Worm (Caenorhabditis elegans): ENCODE measurements around the gene sir-2.1.

Gene sir-2.1

DNA sequence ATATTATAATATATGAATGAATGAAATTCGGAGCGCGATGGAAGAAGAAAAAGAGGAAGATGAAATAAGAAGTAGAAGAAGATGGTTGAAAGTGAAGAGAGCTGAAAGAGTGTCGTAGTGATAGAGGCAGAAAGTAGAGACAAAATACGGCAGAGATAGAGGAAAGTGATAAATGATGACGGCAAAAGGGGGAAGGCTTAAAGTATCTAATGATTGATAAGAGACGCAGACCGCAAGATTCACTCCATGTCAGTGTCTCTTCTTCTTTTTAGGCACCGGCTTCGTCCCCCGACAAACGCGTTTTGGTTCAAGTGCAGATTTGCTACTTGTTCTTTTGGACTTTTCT, 23.7 kb downstream of the sir-2.1 start (continued):
- peak; percentile 87 for TF ChIP-seq jun-1 (tag; optimal IDR thresholded peaks at IDR 0.05)
- TF ChIP-seq fos-1 (tag; optimal IDR thresholded peaks at IDR 0.05): peak; percentile 63
- TF ChIP-seq fkh-4 (tag; optimal IDR thresholded peaks at IDR 0.05; ENCODE audit: borderline replicate concordance): no peak
- TF ChIP-seq mab-9 (GFP tag; IDR thresholded peaks at IDR 0.05): 0 out of 2 replicates have a peak, but pooled peaks have one; percentile 10
- TF ChIP-seq swsn-7 (tag; optimal IDR thresholded peaks at IDR 0.05): peak; percentile 64
- peak; percentile 51 for TF ChIP-seq skn-1 (tag; optimal IDR thresholded peaks at IDR 0.05)
- no peak for TF ChIP-seq lin-15B (tag; optimal IDR thresholded peaks at IDR 0.05)
- peak; percentile 67 for TF ChIP-seq nhr-47 (tag; optimal IDR thresholded peaks at IDR 0.05)
- TF ChIP-seq efl-3 (GFP tag; optimal IDR thresholded peaks at IDR 0.05): no peak
- no peak for TF ChIP-seq hlh-4 (tag; optimal IDR thresholded peaks at IDR 0.05)
- no peak for TF ChIP-seq alr-1 (tag; optimal IDR thresholded peaks at IDR 0.05; ENCODE audit: borderline replicate concordance)
- TF ChIP-seq lin-35 (GFP tag; optimal IDR thresholded peaks at IDR 0.05): peak in 1 of 2 experiments; percentile 50
- no peak for TF ChIP-seq pag-3 (tag; optimal IDR thresholded peaks at IDR 0.05; ENCODE audit: borderline replicate concordance, insufficient read depth)
- no peak for TF ChIP-seq unc-130 (tag; optimal IDR thresholded peaks at IDR 0.05)
- peak; percentile 71 for TF ChIP-seq nhr-20 (tag; optimal IDR thresholded peaks at IDR 0.05)
- TF ChIP-seq fkh-8 (tag; optimal IDR thresholded peaks at IDR 0.05): peak; percentile 88
- peak; percentile 25 to 61 for TF ChIP-seq lsy-2 (tag; optimal IDR thresholded peaks at IDR 0.05)
- peak; percentile 28 to 33 for TF ChIP-seq efl-1 (optimal IDR thresholded peaks at IDR 0.05)
- TF ChIP-seq efl-1 (GFP tag; optimal IDR thresholded peaks at IDR 0.05 in 1 of 2): peak in 1 of 2 experiments; percentile 93
- no peak for TF ChIP-seq unc-86 (tag; optimal IDR thresholded peaks at IDR 0.05)
- peak; percentile 75 for TF ChIP-seq egl-13 (tag; optimal IDR thresholded peaks at IDR 0.05)
- TF ChIP-seq hpl-2 (GFP tag; optimal IDR thresholded peaks at IDR 0.05): peak; percentile 15
- peak; percentile 71 for TF ChIP-seq rnt-1 (tag; optimal IDR thresholded peaks at IDR 0.05)
- no peak for TF ChIP-seq zag-1 (tag; optimal IDR thresholded peaks at IDR 0.05)
- TF ChIP-seq C04F5.9 (tag; optimal IDR thresholded peaks at IDR 0.05): no peak
- no peak for TF ChIP-seq Y116A8C.19 (tag; optimal IDR thresholded peaks at IDR 0.05; ENCODE audit: borderline replicate concordance)
- peak; percentile 68 for TF ChIP-seq nhr-85 (tag)
- peak; percentile 13 for TF ChIP-seq xbp-1 (tag; optimal IDR thresholded peaks at IDR 0.05)
- TF ChIP-seq aha-1 (tag; optimal IDR thresholded peaks at IDR 0.05): no peak
- no peak for TF ChIP-seq snpc-4 (tag; optimal IDR thresholded peaks at IDR 0.05)
- peak; percentile 80 for TF ChIP-seq lin-14 (GFP tag; optimal IDR thresholded peaks at IDR 0.05)
- no peak for TF ChIP-seq pqm-1 (tag; optimal IDR thresholded peaks at IDR 0.05)
- no peak for TF ChIP-seq C34B4.2 (tag; optimal IDR thresholded peaks at IDR 0.05)
- TF ChIP-seq aly-2 (tag; optimal IDR thresholded peaks at IDR 0.05): no peak

DNA sequence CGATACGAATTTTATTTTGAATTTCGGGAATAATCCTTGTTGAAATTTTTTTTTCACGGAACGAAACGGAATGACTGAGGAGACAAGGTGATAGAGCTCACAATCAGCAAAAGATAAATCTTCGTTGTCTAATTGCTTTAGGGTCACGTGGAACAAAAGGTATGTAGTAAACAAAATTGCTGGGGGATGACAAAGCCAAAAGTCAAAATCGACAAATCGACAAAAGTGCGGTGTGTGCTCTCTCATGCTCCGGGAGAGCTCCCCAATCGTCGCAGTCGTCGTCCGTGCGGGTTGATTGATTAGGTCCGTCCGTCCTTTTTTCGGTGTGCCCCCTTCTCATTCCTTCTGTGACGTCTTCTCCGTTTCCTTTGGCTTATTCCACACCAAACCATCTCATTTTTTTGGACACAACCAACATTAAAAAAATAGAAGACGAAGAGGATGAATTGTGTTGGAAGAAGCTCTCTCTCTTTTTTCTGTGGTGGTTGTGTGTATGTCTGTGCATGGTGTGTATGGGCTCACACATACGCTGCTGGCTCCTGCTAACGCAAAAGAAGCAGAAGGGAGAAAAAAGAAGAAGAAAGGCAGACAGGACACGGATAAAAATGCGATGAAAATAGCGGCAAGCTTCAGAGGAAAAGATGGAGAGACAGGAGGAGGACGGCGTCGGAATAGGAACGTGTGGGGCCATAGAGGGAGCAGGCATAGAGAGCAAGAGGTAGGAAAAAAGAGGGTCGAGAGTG, 24.2 kb downstream of the sir-2.1 start:
- TF ChIP-seq lin-15B (tag; optimal IDR thresholded peaks at IDR 0.05) (no peak), nhr-20 (tag; optimal IDR thresholded peaks at IDR 0.05) (no peak), unc-98 (GFP tag; IDR thresholded peaks at IDR 0.05) (no peak), hlh-4 (tag; optimal IDR thresholded peaks at IDR 0.05) (no peak), ama-1 (optimal IDR thresholded peaks at IDR 0.05) (no peak), ceh-82 (tag; optimal IDR thresholded peaks at IDR 0.05) (peak in 1 of 3 experiments; percentile 53), ceh-8 (GFP tag; optimal IDR thresholded peaks at IDR 0.05) (no peak), lin-13 (GFP tag; optimal IDR thresholded peaks at IDR 0.05) (no peak), sox-4 (tag; optimal IDR thresholded peaks at IDR 0.05) (no peak), jun-1 (tag; optimal IDR thresholded peaks at IDR 0.05) (no peak), C16A3.4 (tag; optimal IDR thresholded peaks at IDR 0.05) (no peak), nhr-71 (tag; optimal IDR thresholded peaks at IDR 0.05) (peak; percentile 49), fkh-4 (tag; optimal IDR thresholded peaks at IDR 0.05; ENCODE audit: borderline replicate concordance) (no peak), rnt-1 (tag; optimal IDR thresholded peaks at IDR 0.05) (peak; percentile 72), mef-2 (tag; optimal IDR thresholded peaks at IDR 0.05) (peak; percentile 9), snu-23 (GFP tag; optimal IDR thresholded peaks at IDR 0.05) (no peak), egl-27 (tag; optimal IDR thresholded peaks at IDR 0.05) (no peak), hpl-2 (GFP tag; optimal IDR thresholded peaks at IDR 0.05) (no peak), nhr-90 (tag; optimal IDR thresholded peaks at IDR 0.05; ENCODE audit: poor library complexity) (no peak), ceh-90 (tag; optimal IDR thresholded peaks at IDR 0.05) (no peak), fkh-10 (GFP tag; optimal IDR thresholded peaks at IDR 0.05) (peak; percentile 48), nhr-47 (tag; optimal IDR thresholded peaks at IDR 0.05) (no peak), zag-1 (tag; optimal IDR thresholded peaks at IDR 0.05) (no peak), irx-1 (tag; optimal IDR thresholded peaks at IDR 0.05) (no peak), pqm-1 (tag; optimal IDR thresholded peaks at IDR 0.05) (no peak), fos-1 (tag; optimal IDR thresholded peaks at IDR 0.05) (no peak), lin-39 (tag; optimal IDR thresholded peaks at IDR 0.05) (peak; percentile 64), nhr-19 (GFP tag; conservative IDR thresholded peaks at IDR 0.05) (peak; percentile 36; the same call in 1 of the 2 replicates), unc-130 (tag; optimal IDR thresholded peaks at IDR 0.05) (peak; percentile 35)
